Worm (Caenorhabditis elegans) whole organism, early embryonic: ENCODE results near the gene srv-9.

ENCODE experiments used
- F13C5.2 ChIP-seq: sonication (generic microtip); optimal IDR thresholded peaks from 2 replicates; lab custom pipeline; 2017; ENCODE audit warnings: mild to moderate bottlenecking, missing genetic modification characterization, inconsistent platforms, missing compliant biosample characterization
- aly-1 ChIP-seq: sonication (generic microtip); optimal IDR thresholded peaks from 2 replicates; lab custom pipeline; 2016; ENCODE audit warnings: missing genetic modification characterization, missing compliant biosample characterization
- ama-1 ChIP-seq: fragments of 150-350 bp; optimal IDR thresholded peaks from 2 replicates; lab custom pipeline; 2014
- ceh-13 ChIP-seq: fragments of 200-800 bp; sonication (Bioruptor generic); optimal IDR thresholded peaks from 2 replicates; lab custom pipeline; 2018; ENCODE audit warnings: mild to moderate bottlenecking, missing genetic modification characterization, missing compliant biosample characterization
- ceh-36 ChIP-seq: sonication (generic microtip); optimal IDR thresholded peaks from 2 replicates; lab custom pipeline; 2016; ENCODE audit warnings: missing genetic modification characterization, inconsistent platforms, missing compliant biosample characterization
- ets-7 ChIP-seq: sonication (generic microtip); optimal IDR thresholded peaks from 2 replicates; lab custom pipeline; 2016; ENCODE audit warnings: missing genotype, missing genetic modification characterization, missing compliant biosample characterization
- flt-1 ChIP-seq: fragments of 200-800 bp; sonication (Bioruptor generic); IDR thresholded peaks from 2 replicates; pipeline ENCODE4 v1.3.6; 2022; ENCODE audit warnings: missing genetic modification characterization, missing compliant biosample characterization
- hmg-4 ChIP-seq: fragments of 200-800 bp; sonication (Bioruptor generic); optimal IDR thresholded peaks from 2 replicates; lab custom pipeline; 2018; ENCODE audit warnings: mild to moderate bottlenecking, missing genetic modification characterization, missing compliant biosample characterization
- hnd-1 ChIP-seq: sonication (generic microtip); optimal IDR thresholded peaks from 2 replicates; lab custom pipeline; 2016; ENCODE audit warnings: missing genetic modification characterization, missing compliant biosample characterization
- pes-1 ChIP-seq: fragments of 200-800 bp; sonication (Bioruptor generic); IDR thresholded peaks from 2 replicates; pipeline ENCODE4 v1.3.6; 2022; ENCODE audit warnings: missing genetic modification reagents, missing genetic modification characterization, missing compliant biosample characterization
- scrt-1 ChIP-seq: fragments of 200-800 bp; sonication (Bioruptor generic); IDR thresholded peaks from 2 replicates; pipeline ENCODE4 v1.3.6; 2022; ENCODE audit warnings: missing genetic modification characterization, missing compliant biosample characterization
- tbx-11 ChIP-seq: fragments of 200-800 bp; sonication (Bioruptor generic); IDR thresholded peaks from 2 replicates; pipeline ENCODE4 v1.3.6; 2022; ENCODE audit warnings: missing genetic modification characterization, missing compliant biosample characterization
- tbx-37 ChIP-seq: fragments of 200-800 bp; sonication (Bioruptor generic); conservative IDR thresholded peaks from 2 replicates; pipeline ENCODE4 v1.3.6; 2022; ENCODE audit warnings: missing genetic modification reagents, missing genetic modification characterization, missing compliant biosample characterization
- tra-4 ChIP-seq: sonication (generic microtip); optimal IDR thresholded peaks from 2 replicates; lab custom pipeline; 2017; ENCODE audit warnings: missing genetic modification characterization, missing compliant biosample characterization

ce11 chrV:13445229-13445949 is 22.4 kb upstream of the srv-9 start, which contains the start of gene Y2H9A.4:
- TF ChIP-seq scrt-1 (GFP tag; lab: Robert Waterston, UW) (no peak), tbx-37 (no peak), ama-1 (no peak), ets-7 (no peak), F13C5.2 (no peak), aly-1 (tag; lab: Kevin White, UChicago) (no peak), tra-4 (no peak), tbx-11 (GFP tag; lab: Robert Waterston, UW) (no peak), hnd-1 (tag; lab: Kevin White, UChicago) (no peak), flt-1 (GFP tag; lab: Robert Waterston, UW) (no peak), ceh-13 (GFP tag; lab: Kevin White, UChicago) (no peak), hmg-4 (no peak), pes-1 (no peak), ceh-36 (tag; lab: Kevin White, UChicago) (no peak)
